Worm (Caenorhabditis elegans) whole organism, L3 larva: Measurements from ENCODE around the gene vig-1.

Experiments used
- elt-3 ChIP-seq, 3 experiments: fragments of 150-350 bp in 1 of 3; sonication (generic microtip) in 2 of 3; optimal IDR thresholded peaks; 2 replicates in 2 of 3; 4 replicates in 1 of 3; lab custom pipeline; 2014 to 2017; ENCODE audit warnings: missing biosample characterization in 3 of 3, missing genetic modification characterization in 3 of 3
- fkh-2 ChIP-seq: fragments of 150-350 bp; optimal IDR thresholded peaks from 2 replicates; lab custom pipeline; 2014; ENCODE audit warnings: missing biosample characterization, missing genetic modification reagents, missing genetic modification characterization
- lin-39 ChIP-seq: fragments of 150-350 bp; optimal IDR thresholded peaks from 2 replicates; lab custom pipeline; 2018; ENCODE audit warnings: missing biosample characterization, missing genetic modification reagents, missing genetic modification characterization
- mml-1 ChIP-seq: fragments of 150-350 bp; sonication (generic microtip); optimal IDR thresholded peaks from 3 replicates; lab custom pipeline; 2014; ENCODE audit warnings: missing biosample characterization, missing genetic modification characterization
- nfya-1 ChIP-seq: sonication (generic microtip); optimal IDR thresholded peaks from 2 replicates; lab custom pipeline; 2017; ENCODE audit warnings: missing genetic modification characterization, mild to moderate bottlenecking, missing compliant biosample characterization, antibody characterized with exemption, moderate library complexity; ENCODE audit not compliant: insufficient read depth
- nhr-12 ChIP-seq: fragments of 150-350 bp; optimal IDR thresholded peaks from 2 replicates; lab custom pipeline; 2014; ENCODE audit warnings: missing biosample characterization, missing genetic modification characterization
- nhr-23 ChIP-seq: fragments of 150-350 bp; optimal IDR thresholded peaks from 2 replicates; lab custom pipeline; 2014; ENCODE audit warnings: missing biosample characterization, missing genetic modification reagents, missing genetic modification characterization
- nhr-28 ChIP-seq: fragments of 150-350 bp; optimal IDR thresholded peaks from 2 replicates; lab custom pipeline; 2014; ENCODE audit warnings: missing biosample characterization, missing genetic modification characterization
- nhr-77 ChIP-seq: fragments of 150-350 bp; optimal IDR thresholded peaks from 2 replicates; lab custom pipeline; 2014; ENCODE audit warnings: missing biosample characterization, missing genetic modification characterization
- pha-4 ChIP-seq: fragments of 150-350 bp; optimal IDR thresholded peaks from 2 replicates; lab custom pipeline; 2014; ENCODE audit warnings: missing biosample characterization, missing genetic modification reagents, missing genetic modification characterization
- snpc-4 ChIP-seq: fragments of 150-350 bp; optimal IDR thresholded peaks from 2 replicates; lab custom pipeline; 2014; ENCODE audit warnings: missing biosample characterization, missing genetic modification characterization
- unc-39 ChIP-seq: sonication (generic microtip); optimal IDR thresholded peaks from 4 replicates; lab custom pipeline; 2017; ENCODE audit warnings: missing biosample characterization, missing genetic modification characterization

DNA sequence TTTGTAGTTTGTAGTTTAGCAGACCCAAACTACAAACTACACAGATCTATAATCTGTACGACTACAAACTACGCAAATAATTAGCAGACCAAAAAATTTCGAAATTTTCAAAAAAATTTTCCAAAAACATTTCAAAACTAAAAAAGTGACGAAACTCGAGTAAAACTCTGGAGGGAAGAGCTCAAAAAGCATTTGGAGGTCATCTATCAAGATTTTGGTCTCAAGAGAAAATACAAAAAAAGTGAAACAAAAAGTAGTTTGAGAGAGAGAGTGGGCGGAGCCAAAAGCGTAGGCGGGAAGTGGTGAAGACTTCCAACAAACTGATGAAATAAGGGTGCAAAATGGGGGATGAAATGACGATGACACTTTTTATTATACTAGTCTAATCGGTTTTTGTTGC, 39.4 kb downstream of the vig-1 start:
- TF ChIP-seq nhr-23 (tag; lab: Kevin White, UChicago) (no peak), nhr-77 (tag; lab: Kevin White, UChicago) (no peak), elt-3 (tag; optimal IDR thresholded peaks at IDR 0.05; lab: Kevin White, UChicago) (no peak), mml-1 (no peak), pha-4 (tag; lab: Kevin White, UChicago) (no peak), nfya-1 (peak; percentile 4), nhr-28 (tag; lab: Kevin White, UChicago) (no peak), lin-39 (tag; lab: Kevin White, UChicago) (peak; percentile 85), snpc-4 (tag; lab: Kevin White, UChicago) (no peak), fkh-2 (tag; lab: Kevin White, UChicago) (no peak), nhr-12 (tag; lab: Kevin White, UChicago) (no peak), unc-39 (tag; lab: Kevin White, UChicago) (no peak)
